Worm (Caenorhabditis elegans) whole organism, young adult: Measurements from ENCODE around the gene srh-186.

ENCODE experiments used
- F52B5.7 ChIP-seq: sonication (generic microtip); optimal IDR thresholded peaks from 2 replicates; lab custom pipeline; 2016; ENCODE audit warnings: mild to moderate bottlenecking, missing genetic modification characterization, missing compliant biosample characterization
- ama-1 ChIP-seq, 3 experiments: fragments of 150-350 bp in 1 of 3; sonication (generic microtip) in 2 of 3; optimal IDR thresholded peaks; 2 replicates each; lab custom pipeline; 2014 to 2018; ENCODE audit warnings: missing biosample characterization in 2 of 3, missing genetic modification characterization in 2 of 3, missing genetic modification reagents in 2 of 3
- die-1 ChIP-seq: sonication (generic microtip); optimal IDR thresholded peaks from 2 replicates; lab custom pipeline; 2016; ENCODE audit warnings: missing genotype, mild to moderate bottlenecking, missing genetic modification characterization, missing compliant biosample characterization
- dox-1 ChIP-seq: fragments of 200-800 bp; sonication (Bioruptor generic); IDR thresholded peaks from 2 replicates; pipeline ENCODE4 v1.3.6; 2022; ENCODE audit warnings: missing genetic modification reagents, missing genetic modification characterization, missing compliant biosample characterization
- dpl-1 ChIP-seq: fragments of 150-350 bp; optimal IDR thresholded peaks from 2 replicates; lab custom pipeline; 2014; ENCODE audit warnings: missing biosample characterization, missing genetic modification reagents, missing genetic modification characterization
- hlh-12 ChIP-seq: sonication (generic microtip); optimal IDR thresholded peaks from 2 replicates; lab custom pipeline; 2016; ENCODE audit warnings: missing genetic modification characterization, missing compliant biosample characterization
- mes-4 ChIP-seq: sonication (generic microtip); optimal IDR thresholded peaks from 2 replicates; lab custom pipeline; 2016; ENCODE audit warnings: missing genotype, missing genetic modification characterization, missing compliant biosample characterization
- mxl-1 ChIP-seq: sonication (generic microtip); optimal IDR thresholded peaks from 2 replicates; lab custom pipeline; 2016; ENCODE audit warnings: missing genetic modification characterization, missing compliant biosample characterization
- nfya-1 ChIP-seq: sonication (generic microtip); optimal IDR thresholded peaks from 2 replicates; lab custom pipeline; 2017; ENCODE audit warnings: antibody characterized with exemption, missing compliant biosample characterization, missing genetic modification characterization, borderline replicate concordance; ENCODE audit not compliant: insufficient read depth
- snpc-4 ChIP-seq, 5 experiments: fragments of 150-350 bp in 1 of 5; sonication (generic microtip) in 4 of 5; optimal IDR thresholded peaks; 2 replicates each; lab custom pipeline; 2014 to 2018; ENCODE audit warnings: missing genetic modification characterization in 5 of 5, missing biosample characterization in 3 of 5, antibody characterized with exemption in 2 of 5, mild to moderate bottlenecking in 2 of 5, missing compliant biosample characterization in 2 of 5, missing genotype in 2 of 5, moderate library complexity in 2 of 5, missing genetic modification reagents in 1 of 5
- zim-3 ChIP-seq: sonication (generic microtip); optimal IDR thresholded peaks from 2 replicates; lab custom pipeline; 2017; ENCODE audit warnings: mild to moderate bottlenecking, missing genetic modification characterization, moderate library complexity, missing compliant biosample characterization
- ztf-22 ChIP-seq: fragments of 200-800 bp; sonication (Bioruptor generic); optimal IDR thresholded peaks from 2 replicates; lab custom pipeline; 2018; ENCODE audit warnings: mild to moderate bottlenecking, missing genetic modification characterization, moderate library complexity, missing compliant biosample characterization
- ztf-25 ChIP-seq: fragments of 200-800 bp; sonication (Bioruptor generic); IDR thresholded peaks from 2 replicates; pipeline ENCODE4 v1.3.6; 2022; ENCODE audit warnings: missing genetic modification reagents, missing genetic modification characterization, missing compliant biosample characterization

DNA sequence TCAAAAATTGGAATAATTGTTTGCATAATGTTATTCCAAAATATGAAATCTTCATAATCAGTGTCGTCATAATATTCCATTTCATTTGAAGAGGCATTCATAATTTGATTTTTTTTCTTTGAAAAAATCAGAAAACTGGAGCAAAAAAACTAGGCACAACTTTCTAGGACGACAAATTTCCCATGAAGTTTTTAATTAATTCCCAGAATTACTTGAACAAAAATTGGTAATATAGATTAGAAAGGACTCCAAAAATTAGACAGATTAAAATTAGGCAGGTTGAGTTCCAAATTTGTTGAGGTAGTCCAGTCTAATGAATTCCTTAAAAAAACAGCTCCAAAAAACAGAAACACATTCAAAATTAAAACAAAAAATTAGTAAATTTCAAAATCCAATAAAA is 665 bp upstream of the srh-186 start, which contains the start of gene srw-57:
- no peak for TF ChIP-seq zim-3 (tag; lab: Kevin White, UChicago)
- TF ChIP-seq die-1 (tag; lab: Kevin White, UChicago): no peak
- no peak for TF ChIP-seq mes-4 (tag; lab: Kevin White, UChicago)
- no peak for TF ChIP-seq mxl-1
- TF ChIP-seq snpc-4 (GFP tag; optimal IDR thresholded peaks at IDR 0.05; lab: Kevin White, UChicago): no peak
- no peak for TF ChIP-seq snpc-4 (tag; optimal IDR thresholded peaks at IDR 0.05; lab: Kevin White, UChicago)
- TF ChIP-seq F52B5.7: no peak
- no peak for TF ChIP-seq hlh-12 (tag; lab: Kevin White, UChicago)
- no peak for TF ChIP-seq dpl-1 (GFP tag; lab: Kevin White, UChicago)
- TF ChIP-seq ama-1 (optimal IDR thresholded peaks at IDR 0.05; lab: Kevin White, UChicago): no peak
- no peak for TF ChIP-seq ama-1 (GFP tag; optimal IDR thresholded peaks at IDR 0.05; lab: Kevin White, UChicago)
- TF ChIP-seq dox-1 (GFP tag; lab: Robert Waterston, UW): no peak
- TF ChIP-seq ztf-22 (GFP tag; lab: Kevin White, UChicago): no peak
- no peak for TF ChIP-seq ztf-25 (GFP tag; lab: Robert Waterston, UW)
- TF ChIP-seq nfya-1 (tag; lab: Kevin White, UChicago): no peak
